Worm (Caenorhabditis elegans): ENCODE results near the gene itm-2.
A peak's percentile ranks its signal among the peaks of the same experiment; 100 is the strongest.

The itm-2 gene

ce11 chrX:5429335-5429734, 15.6 kb upstream of the itm-2 start (continued):
- TF ChIP-seq pqm-1 (tag; optimal IDR thresholded peaks at IDR 0.05) (peak; percentile 89), nhr-11 (tag; optimal IDR thresholded peaks at IDR 0.05) (no peak), F13H6.1 (tag; optimal IDR thresholded peaks at IDR 0.05) (peak; percentile 70), pat-9 (tag; optimal IDR thresholded peaks at IDR 0.05) (peak; percentile 65), madf-2 (tag; optimal IDR thresholded peaks at IDR 0.05) (peak; percentile 83), hlh-8 (tag; optimal IDR thresholded peaks at IDR 0.05) (peak; percentile 88), ttx-3 (tag; optimal IDR thresholded peaks at IDR 0.05) (no peak), ceh-34 (tag; optimal IDR thresholded peaks at IDR 0.05) (peak; percentile 93), ama-1 (optimal IDR thresholded peaks at IDR 0.05) (no peak), ahr-1 (tag; optimal IDR thresholded peaks at IDR 0.05) (peak; percentile 12), ceh-48 (tag; optimal IDR thresholded peaks at IDR 0.05) (peak; percentile 28), K02D7.2 (tag; optimal IDR thresholded peaks at IDR 0.05) (no peak), sox-4 (tag; optimal IDR thresholded peaks at IDR 0.05) (peak; percentile 60), elt-4 (tag; optimal IDR thresholded peaks at IDR 0.05) (no peak), eyg-1 (tag; optimal IDR thresholded peaks at IDR 0.05) (peak; percentile 80), nfya-1 (tag; optimal IDR thresholded peaks at IDR 0.05) (peak; percentile 96), pha-2 (tag; optimal IDR thresholded peaks at IDR 0.05) (no peak), hlh-13 (GFP tag; optimal IDR thresholded peaks at IDR 0.05) (peak; percentile 9), rnt-1 (tag; optimal IDR thresholded peaks at IDR 0.05) (peak; percentile 95), lin-11 (tag; optimal IDR thresholded peaks at IDR 0.05) (no peak), ceh-31 (tag; optimal IDR thresholded peaks at IDR 0.05) (peak; percentile 97), elt-2 (tag; optimal IDR thresholded peaks at IDR 0.05) (no peak), hlh-15 (tag; optimal IDR thresholded peaks at IDR 0.05) (peak; percentile 39), K09A11.1 (tag; optimal IDR thresholded peaks at IDR 0.05; ENCODE audit: insufficient read depth) (peak; percentile 67), unc-55 (GFP tag; optimal IDR thresholded peaks at IDR 0.05) (peak; percentile 42), T23F11.4 (GFP tag; optimal IDR thresholded peaks at IDR 0.05) (peak; percentile 68), ceh-9 (tag; optimal IDR thresholded peaks at IDR 0.05) (no peak)

ce11 chrX:5433912-5434311, 11.1 kb upstream of the itm-2 start:
- TF ChIP-seq unc-42 (tag; optimal IDR thresholded peaks at IDR 0.05) (no peak), ceh-24 (tag; optimal IDR thresholded peaks at IDR 0.05) (no peak), nfya-1 (tag; optimal IDR thresholded peaks at IDR 0.05) (no peak), K09A11.1 (tag; optimal IDR thresholded peaks at IDR 0.05; ENCODE audit: insufficient read depth) (no peak), Y22D7AL.16 (tag; optimal IDR thresholded peaks at IDR 0.05) (no peak), ceh-48 (tag; optimal IDR thresholded peaks at IDR 0.05) (no peak), lim-6 (tag; optimal IDR thresholded peaks at IDR 0.05) (no peak), ets-4 (tag; optimal IDR thresholded peaks at IDR 0.05) (no peak), mec-3 (tag; optimal IDR thresholded peaks at IDR 0.05; ENCODE audit: borderline replicate concordance) (no peak), ceh-22 (tag; optimal IDR thresholded peaks at IDR 0.05) (no peak), odd-2 (tag; optimal IDR thresholded peaks at IDR 0.05) (no peak), fkh-6 (tag; optimal IDR thresholded peaks at IDR 0.05) (no peak)

ce11 chrX:5447381-5447780, 2.4 kb downstream of the itm-2 start:
- TF ChIP-seq pros-1 (tag; optimal IDR thresholded peaks at IDR 0.05) (no peak), hlh-6 (tag; optimal IDR thresholded peaks at IDR 0.05) (no peak), Y22D7AL.16 (tag; optimal IDR thresholded peaks at IDR 0.05) (no peak)

ce11 chrX:5447941-5448340, 3.0 kb downstream of the itm-2 start, which contains the start of gene C25F6.8:
TSS of gene C25F6.8 (plus strand) at chrX:5448241.
- no peak for TF ChIP-seq ref-2 (tag; optimal IDR thresholded peaks at IDR 0.05)
- TF ChIP-seq elt-2 (tag; optimal IDR thresholded peaks at IDR 0.05): no peak
- TF ChIP-seq fkh-6 (tag; optimal IDR thresholded peaks at IDR 0.05): no peak
- no peak for TF ChIP-seq pax-1 (tag; optimal IDR thresholded peaks at IDR 0.05)
- no peak for TF ChIP-seq tbx-7 (tag; optimal IDR thresholded peaks at IDR 0.05)
- no peak for TF ChIP-seq ceh-18 (tag; optimal IDR thresholded peaks at IDR 0.05)
- TF ChIP-seq lin-11 (tag; optimal IDR thresholded peaks at IDR 0.05): no peak
- no peak for TF ChIP-seq hlh-30 (tag; optimal IDR thresholded peaks at IDR 0.05; ENCODE audit: insufficient read depth)
- no peak for TF ChIP-seq ceh-19 (GFP tag; optimal IDR thresholded peaks at IDR 0.05)
- TF ChIP-seq pat-9 (tag; optimal IDR thresholded peaks at IDR 0.05): no peak
- no peak for TF ChIP-seq nhr-11 (tag; optimal IDR thresholded peaks at IDR 0.05)
- TF ChIP-seq ceh-24 (tag; optimal IDR thresholded peaks at IDR 0.05): no peak
- no peak for TF ChIP-seq ceh-34 (tag; optimal IDR thresholded peaks at IDR 0.05)
- TF ChIP-seq K02D7.2 (tag; optimal IDR thresholded peaks at IDR 0.05): no peak
- no peak for TF ChIP-seq fkh-10 (GFP tag; optimal IDR thresholded peaks at IDR 0.05)
